Worm (Caenorhabditis elegans) whole organism, L3 larva: ENCODE measurements around the gene flap-1.

ENCODE experiments used
- R02D3.7 ChIP-seq: fragments of 150-350 bp; optimal IDR thresholded peaks from 2 replicates; lab custom pipeline; 2014; ENCODE audit warnings: missing biosample characterization, missing genetic modification characterization
- ZK546.5 ChIP-seq: sonication (generic microtip); optimal IDR thresholded peaks from 2 replicates; lab custom pipeline; 2017; ENCODE audit warnings: missing biosample characterization, missing genetic modification characterization
- aly-2 ChIP-seq: fragments of 150-350 bp; optimal IDR thresholded peaks from 2 replicates; lab custom pipeline; 2014; ENCODE audit warnings: missing biosample characterization, missing genetic modification characterization
- ceh-16 ChIP-seq: sonication (generic microtip); optimal IDR thresholded peaks from 2 replicates; lab custom pipeline; 2017; ENCODE audit warnings: missing biosample characterization, missing genetic modification characterization
- ceh-82 ChIP-seq: fragments of 150-350 bp; optimal IDR thresholded peaks from 2 replicates; lab custom pipeline; 2014; ENCODE audit warnings: missing biosample characterization, missing genetic modification characterization
- ceh-9 ChIP-seq: sonication (generic microtip); optimal IDR thresholded peaks from 2 replicates; lab custom pipeline; 2018; ENCODE audit warnings: missing biosample characterization, missing genetic modification characterization
- egl-27 ChIP-seq: sonication (generic microtip); optimal IDR thresholded peaks from 4 replicates; lab custom pipeline; 2017; ENCODE audit warnings: missing biosample characterization, missing genetic modification reagents, missing genetic modification characterization
- egl-5 ChIP-seq: fragments of 150-350 bp; optimal IDR thresholded peaks from 2 replicates; lab custom pipeline; 2017; ENCODE audit warnings: missing biosample characterization, missing genetic modification reagents, missing genetic modification characterization, inconsistent platforms
- elt-2 ChIP-seq: sonication (generic microtip); optimal IDR thresholded peaks from 2 replicates; lab custom pipeline; 2016; ENCODE audit warnings: missing genetic modification reagents, mild to moderate bottlenecking, missing genetic modification characterization, missing compliant biosample characterization
- eor-1 ChIP-seq, 2 experiments: fragments of 150-350 bp; optimal IDR thresholded peaks; 2 replicates each; lab custom pipeline; 2014 to 2018; ENCODE audit warnings: missing biosample characterization in 2 of 2, missing genetic modification characterization in 2 of 2
- fkh-10 ChIP-seq: sonication (generic microtip); optimal IDR thresholded peaks from 2 replicates; lab custom pipeline; 2017; ENCODE audit warnings: missing biosample characterization, missing genetic modification reagents, missing genetic modification characterization
- fkh-2 ChIP-seq: fragments of 150-350 bp; optimal IDR thresholded peaks from 2 replicates; lab custom pipeline; 2014; ENCODE audit warnings: missing biosample characterization, missing genetic modification reagents, missing genetic modification characterization
- fos-1 ChIP-seq: fragments of 150-350 bp; optimal IDR thresholded peaks from 2 replicates; lab custom pipeline; 2014; ENCODE audit warnings: missing biosample characterization, missing genetic modification characterization
- hmg-11 ChIP-seq: sonication (generic microtip); optimal IDR thresholded peaks from 2 replicates; lab custom pipeline; 2016; ENCODE audit warnings: missing genetic modification characterization, missing compliant biosample characterization
- jun-1 ChIP-seq: fragments of 150-350 bp; optimal IDR thresholded peaks from 2 replicates; lab custom pipeline; 2014; ENCODE audit warnings: missing biosample characterization, missing genetic modification reagents, missing genetic modification characterization
- lin-15B ChIP-seq: fragments of 150-350 bp; optimal IDR thresholded peaks from 2 replicates; lab custom pipeline; 2014; ENCODE audit warnings: missing biosample characterization, missing genetic modification characterization
- lin-39 ChIP-seq: fragments of 150-350 bp; optimal IDR thresholded peaks from 2 replicates; lab custom pipeline; 2018; ENCODE audit warnings: missing biosample characterization, missing genetic modification reagents, missing genetic modification characterization
- lsy-12 ChIP-seq: sonication (generic microtip); optimal IDR thresholded peaks from 2 replicates; lab custom pipeline; 2016; ENCODE audit warnings: mild to moderate bottlenecking, missing genetic modification characterization, missing compliant biosample characterization
- mdl-1 ChIP-seq: fragments of 150-350 bp; optimal IDR thresholded peaks from 2 replicates; lab custom pipeline; 2014; ENCODE audit warnings: missing biosample characterization, missing genetic modification characterization
- mml-1 ChIP-seq: fragments of 150-350 bp; sonication (generic microtip); optimal IDR thresholded peaks from 3 replicates; lab custom pipeline; 2014; ENCODE audit warnings: missing biosample characterization, missing genetic modification characterization
- nfya-1 ChIP-seq: sonication (generic microtip); optimal IDR thresholded peaks from 2 replicates; lab custom pipeline; 2017; ENCODE audit warnings: missing genetic modification characterization, mild to moderate bottlenecking, missing compliant biosample characterization, antibody characterized with exemption, moderate library complexity; ENCODE audit not compliant: insufficient read depth
- nhr-11 ChIP-seq: fragments of 150-350 bp; optimal IDR thresholded peaks from 2 replicates; lab custom pipeline; 2014; ENCODE audit warnings: missing biosample characterization, missing genetic modification characterization
- nhr-12 ChIP-seq: fragments of 150-350 bp; optimal IDR thresholded peaks from 2 replicates; lab custom pipeline; 2014; ENCODE audit warnings: missing biosample characterization, missing genetic modification characterization
- nhr-23 ChIP-seq: fragments of 150-350 bp; optimal IDR thresholded peaks from 2 replicates; lab custom pipeline; 2014; ENCODE audit warnings: missing biosample characterization, missing genetic modification reagents, missing genetic modification characterization
- nhr-25 ChIP-seq: sonication (generic microtip); optimal IDR thresholded peaks from 2 replicates; lab custom pipeline; 2017; ENCODE audit warnings: missing biosample characterization, missing genetic modification characterization
- nhr-28 ChIP-seq: fragments of 150-350 bp; optimal IDR thresholded peaks from 2 replicates; lab custom pipeline; 2014; ENCODE audit warnings: missing biosample characterization, missing genetic modification characterization
- nhr-43 ChIP-seq: sonication (generic microtip); optimal IDR thresholded peaks from 2 replicates; lab custom pipeline; 2016; ENCODE audit warnings: mild to moderate bottlenecking, missing genetic modification characterization, missing compliant biosample characterization; ENCODE audit not compliant: poor library complexity, severe bottlenecking
- nhr-67 ChIP-seq: fragments of 150-350 bp; optimal IDR thresholded peaks from 2 replicates; lab custom pipeline; 2014; ENCODE audit warnings: missing biosample characterization, missing genetic modification characterization
- nhr-76 ChIP-seq: fragments of 150-350 bp; sonication (generic microtip); optimal IDR thresholded peaks from 5 replicates; lab custom pipeline; 2014; ENCODE audit warnings: missing biosample characterization, missing genetic modification characterization
- nhr-77 ChIP-seq: fragments of 150-350 bp; optimal IDR thresholded peaks from 2 replicates; lab custom pipeline; 2014; ENCODE audit warnings: missing biosample characterization, missing genetic modification characterization
- pha-4 ChIP-seq: fragments of 150-350 bp; optimal IDR thresholded peaks from 2 replicates; lab custom pipeline; 2014; ENCODE audit warnings: missing biosample characterization, missing genetic modification reagents, missing genetic modification characterization
- sea-2 ChIP-seq: fragments of 150-350 bp; sonication (generic microtip); optimal IDR thresholded peaks from 4 replicates; lab custom pipeline; 2014; ENCODE audit warnings: missing biosample characterization, missing genetic modification reagents, missing genetic modification characterization
- skn-1 ChIP-seq: fragments of 150-350 bp; optimal IDR thresholded peaks from 2 replicates; lab custom pipeline; 2014; ENCODE audit warnings: missing biosample characterization, missing genetic modification characterization
- snpc-4 ChIP-seq: fragments of 150-350 bp; optimal IDR thresholded peaks from 2 replicates; lab custom pipeline; 2014; ENCODE audit warnings: missing biosample characterization, missing genetic modification characterization
- unc-39 ChIP-seq: sonication (generic microtip); optimal IDR thresholded peaks from 4 replicates; lab custom pipeline; 2017; ENCODE audit warnings: missing biosample characterization, missing genetic modification characterization
- unc-62 ChIP-seq: fragments of 150-350 bp; sonication (generic microtip); optimal IDR thresholded peaks from 4 replicates; lab custom pipeline; 2014; ENCODE audit warnings: missing biosample characterization, missing genetic modification reagents, missing genetic modification characterization
- ztf-11 ChIP-seq: fragments of 150-350 bp; optimal IDR thresholded peaks from 2 replicates; lab custom pipeline; 2014; ENCODE audit warnings: missing biosample characterization, missing genetic modification characterization

Gene flap-1

ce11 chrIII:6931896-6932295, 3.3 kb upstream of the flap-1 start, which contains the start of gene byn-1:
TSS of gene byn-1 (plus strand) at chrIII:6932001.
- TF ChIP-seq eor-1 (tag; optimal IDR thresholded peaks at IDR 0.05; lab: Kevin White, UChicago): no peak
- TF ChIP-seq nhr-25: no peak
- TF ChIP-seq nhr-28 (tag; lab: Kevin White, UChicago): no peak
- no peak for TF ChIP-seq nhr-12
- no peak for TF ChIP-seq hmg-11 (tag; lab: Kevin White, UChicago)
- no peak for TF ChIP-seq pha-4 (tag; lab: Kevin White, UChicago)
- no peak for TF ChIP-seq elt-2 (tag; lab: Kevin White, UChicago)
- TF ChIP-seq jun-1 (tag; lab: Kevin White, UChicago): no peak
- no peak for TF ChIP-seq aly-2 (tag; lab: Kevin White, UChicago)
- TF ChIP-seq skn-1 (tag; lab: Kevin White, UChicago): no peak
- no peak for TF ChIP-seq unc-39
- no peak for TF ChIP-seq nhr-11 (tag; lab: Kevin White, UChicago)
- no peak for TF ChIP-seq fkh-2
- TF ChIP-seq ceh-16 (tag; lab: Kevin White, UChicago): no peak
- TF ChIP-seq, all 47 proteins: peak for 0

ce11 chrIII:6929558-6930167, 1.0 kb upstream of the flap-1 start, which contains the start of gene inf-1:
TSS of gene inf-1 (plus strand) at chrIII:6930134.
- TF ChIP-seq sea-2 (GFP tag; lab: Kevin White, UChicago) (no peak), elt-2 (tag; lab: Kevin White, UChicago) (peak; percentile 10), R02D3.7 (no peak), nhr-23 (tag; lab: Kevin White, UChicago) (peak; percentile 32), lin-39 (peak; percentile 15), nfya-1 (peak; percentile 71), pha-4 (tag; lab: Kevin White, UChicago) (peak; percentile 68), snpc-4 (tag; lab: Kevin White, UChicago) (no peak), ceh-82 (tag; lab: Kevin White, UChicago) (no peak), lin-15B (tag; lab: Kevin White, UChicago) (peak; percentile 92)

- TF ChIP-seq fkh-10 (GFP tag; lab: Kevin White, UChicago) (peak; percentile 31), ZK546.5 (no peak), egl-5 (tag; lab: Kevin White, UChicago) (no peak)
Measured at ce11 chrIII:6914840-6915239, 13.8 kb downstream of the flap-1 start.

ce11 chrIII:6912381-6912780, 16.2 kb downstream of the flap-1 start, which contains the start of gene pdf-1:
TSS of gene pdf-1 (minus strand) at chrIII:6912481.
- no peak for TF ChIP-seq hmg-11 (tag; lab: Kevin White, UChicago)
- no peak for TF ChIP-seq ceh-82 (tag; lab: Kevin White, UChicago)
- TF ChIP-seq fos-1: no peak
- no peak for TF ChIP-seq sea-2 (GFP tag; lab: Kevin White, UChicago)
- no peak for TF ChIP-seq nhr-43 (tag; lab: Kevin White, UChicago)
- TF ChIP-seq nhr-67 (tag; lab: Kevin White, UChicago): no peak
- no peak for TF ChIP-seq ceh-9 (tag; lab: Kevin White, UChicago)
- TF ChIP-seq nhr-77: no peak
- TF ChIP-seq mdl-1 (tag; lab: Kevin White, UChicago): no peak
- TF ChIP-seq unc-39: no peak
- TF ChIP-seq nhr-11 (tag; lab: Kevin White, UChicago): no peak
- TF ChIP-seq egl-27 (tag; lab: Kevin White, UChicago): no peak
- no peak for TF ChIP-seq jun-1 (tag; lab: Kevin White, UChicago)
- no peak for TF ChIP-seq mml-1 (tag; lab: Kevin White, UChicago)
- TF ChIP-seq elt-2 (tag; lab: Kevin White, UChicago): no peak
- TF ChIP-seq lsy-12: no peak
- TF ChIP-seq R02D3.7: no peak
- no peak for TF ChIP-seq ztf-11
- no peak for TF ChIP-seq nfya-1

- no peak for TF ChIP-seq lin-39
- no peak for TF ChIP-seq nhr-23 (tag; lab: Kevin White, UChicago)
- TF ChIP-seq nhr-76 (tag; lab: Kevin White, UChicago): no peak
- no peak for TF ChIP-seq unc-62 (GFP tag; lab: Kevin White, UChicago)
Measured at ce11 chrIII:6906409-6906808, 22.2 kb downstream of the flap-1 start, which contains the start of gene T07E3.2. TSS of gene T07E3.2 (plus strand) at chrIII:6906709.
